Worm (Caenorhabditis elegans): ENCODE results near the gene ugt-60.
A peak's percentile ranks its signal among the peaks of the same experiment; 100 is the strongest.

The ugt-60 gene

DNA sequence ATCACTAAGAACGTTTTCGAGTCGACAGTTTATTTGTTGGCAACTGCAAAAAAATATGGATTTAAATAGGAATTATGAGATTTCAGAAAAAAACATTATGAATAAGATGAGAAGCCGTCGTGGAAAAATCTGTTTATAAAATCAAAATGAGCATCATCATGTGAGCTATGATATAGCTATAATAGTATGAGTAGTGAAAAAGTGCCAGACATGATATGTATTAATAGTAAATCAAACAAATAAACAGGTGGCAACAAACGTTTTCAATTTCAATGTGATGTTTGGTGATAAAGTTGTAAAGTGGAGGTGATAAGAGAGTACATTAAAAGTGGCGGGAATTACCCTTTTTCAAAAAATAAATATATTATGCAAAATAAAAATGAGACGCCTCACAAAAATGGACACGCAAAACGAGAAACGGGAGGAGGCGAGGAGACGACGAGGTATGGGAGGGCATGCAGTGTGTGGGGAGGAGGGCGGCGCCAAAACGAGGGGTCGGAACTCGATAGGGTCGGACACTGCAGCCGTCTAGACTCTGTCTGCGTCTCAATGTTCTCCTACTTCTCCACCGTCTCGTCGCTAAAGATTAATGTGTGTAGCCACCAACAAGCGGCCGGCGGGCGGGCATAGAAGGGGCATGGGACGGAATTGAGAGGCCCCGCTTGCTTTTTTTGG lies 11.1 kb downstream of the ugt-60 start, which contains the start of gene C07A9.9 (continued):
- TF ChIP-seq snpc-4 (tag; optimal IDR thresholded peaks at IDR 0.05) (peak; percentile 53), nhr-25 (tag; optimal IDR thresholded peaks at IDR 0.05) (peak; percentile 65), hmg-11 (tag; optimal IDR thresholded peaks at IDR 0.05) (peak; percentile 97), nfya-1 (tag; optimal IDR thresholded peaks at IDR 0.05; ENCODE audit: insufficient read depth) (peak; percentile 89), ceh-82 (tag; optimal IDR thresholded peaks at IDR 0.05) (no peak), nhr-11 (tag; optimal IDR thresholded peaks at IDR 0.05) (no peak), zag-1 (tag; optimal IDR thresholded peaks at IDR 0.05) (no peak), nhr-67 (tag; optimal IDR thresholded peaks at IDR 0.05) (no peak), tbx-2 (tag; optimal IDR thresholded peaks at IDR 0.05) (peak; percentile 50), nhr-23 (tag; optimal IDR thresholded peaks at IDR 0.05) (peak; percentile 35), elt-2 (tag; optimal IDR thresholded peaks at IDR 0.05) (peak; percentile 81), aly-2 (tag; optimal IDR thresholded peaks at IDR 0.05) (no peak)

DNA sequence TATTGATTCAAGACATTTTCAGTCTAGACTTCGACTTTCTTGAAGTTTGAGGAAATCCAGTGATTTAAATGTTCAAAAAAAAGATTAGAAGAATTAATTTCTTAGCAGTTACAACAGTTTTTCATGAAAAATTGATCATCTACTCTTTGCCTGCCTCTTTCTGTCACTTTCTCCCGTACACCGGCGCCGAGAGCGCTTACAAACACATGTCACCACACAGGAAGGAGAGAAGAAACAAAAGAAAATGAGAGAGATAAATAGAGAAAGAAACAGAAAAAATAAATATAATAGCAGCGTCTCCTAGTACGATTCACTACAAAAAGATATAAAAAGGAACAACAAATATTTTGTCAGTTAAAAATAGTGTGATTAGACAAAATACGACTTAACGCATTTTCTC lies 12.2 kb downstream of the ugt-60 start:
- TF ChIP-seq unc-39 (tag; optimal IDR thresholded peaks at IDR 0.05) = no peak
- no peak for TF ChIP-seq elt-1 (tag; optimal IDR thresholded peaks at IDR 0.05)
- TF ChIP-seq egl-27 (tag; optimal IDR thresholded peaks at IDR 0.05) = no peak
- no peak for TF ChIP-seq egl-5 (tag; optimal IDR thresholded peaks at IDR 0.05)
- TF ChIP-seq fos-1 (tag; optimal IDR thresholded peaks at IDR 0.05) = no peak
- no peak for TF ChIP-seq ceh-9 (tag; optimal IDR thresholded peaks at IDR 0.05)
- peak; percentile 5 for TF ChIP-seq nhr-23 (tag; optimal IDR thresholded peaks at IDR 0.05)
- no peak for TF ChIP-seq hmg-11 (tag; optimal IDR thresholded peaks at IDR 0.05)
- no peak for TF ChIP-seq ZK546.5 (tag; optimal IDR thresholded peaks at IDR 0.05)
- no peak for TF ChIP-seq elt-3 (tag; optimal IDR thresholded peaks at IDR 0.05)
- TF ChIP-seq zag-1 (tag; optimal IDR thresholded peaks at IDR 0.05) = no peak
- no peak for TF ChIP-seq ceh-28 (tag; optimal IDR thresholded peaks at IDR 0.05)
- TF ChIP-seq nfya-1 (tag; optimal IDR thresholded peaks at IDR 0.05; ENCODE audit: insufficient read depth) = peak; percentile 14
- TF ChIP-seq tbx-2 (tag; optimal IDR thresholded peaks at IDR 0.05) = no peak
- TF ChIP-seq lsy-12 (tag; optimal IDR thresholded peaks at IDR 0.05) = no peak
- TF ChIP-seq ztf-4 (tag; optimal IDR thresholded peaks at IDR 0.05) = no peak
- TF ChIP-seq R02D3.7 (tag; optimal IDR thresholded peaks at IDR 0.05) = no peak
- no peak for TF ChIP-seq nhr-28 (tag; optimal IDR thresholded peaks at IDR 0.05)
- TF ChIP-seq ceh-16 (tag; optimal IDR thresholded peaks at IDR 0.05) = no peak
- TF ChIP-seq lin-15B (tag; optimal IDR thresholded peaks at IDR 0.05) = no peak
- no peak for TF ChIP-seq eor-1 (tag; optimal IDR thresholded peaks at IDR 0.05)
- no peak for TF ChIP-seq fkh-10 (GFP tag; optimal IDR thresholded peaks at IDR 0.05)
- TF ChIP-seq nhr-43 (tag; optimal IDR thresholded peaks at IDR 0.05; ENCODE audit: poor library complexity, severe bottlenecking) = no peak
- TF ChIP-seq nhr-67 (tag; optimal IDR thresholded peaks at IDR 0.05) = no peak
- TF ChIP-seq nhr-76 (tag; optimal IDR thresholded peaks at IDR 0.05) = no peak
- no peak for TF ChIP-seq jun-1 (tag; optimal IDR thresholded peaks at IDR 0.05)
- no peak for TF ChIP-seq daf-12 (tag; optimal IDR thresholded peaks at IDR 0.05)
- no peak for TF ChIP-seq sea-2 (GFP tag; optimal IDR thresholded peaks at IDR 0.05)
- no peak for TF ChIP-seq snpc-4 (tag; optimal IDR thresholded peaks at IDR 0.05)
- TF ChIP-seq fkh-2 (tag; optimal IDR thresholded peaks at IDR 0.05) = no peak
- peak; percentile 77 for TF ChIP-seq pha-4 (tag; optimal IDR thresholded peaks at IDR 0.05)
- TF ChIP-seq ama-1 (optimal IDR thresholded peaks at IDR 0.05) = no peak
- TF ChIP-seq skn-1 (tag; optimal IDR thresholded peaks at IDR 0.05) = no peak
- peak; percentile 19 for TF ChIP-seq nhr-25 (tag; optimal IDR thresholded peaks at IDR 0.05)
- no peak for TF ChIP-seq nhr-237 (tag; optimal IDR thresholded peaks at IDR 0.05)

ce11 chrIII:9666239-9666638 lies 12.6 kb downstream of the ugt-60 start:
- TF ChIP-seq pha-4 (tag; optimal IDR thresholded peaks at IDR 0.05) = peak; percentile 13
- TF ChIP-seq egl-5 (tag; optimal IDR thresholded peaks at IDR 0.05) = no peak
- peak; percentile 67 for TF ChIP-seq nhr-23 (tag; optimal IDR thresholded peaks at IDR 0.05)
- peak; percentile 64 for TF ChIP-seq nhr-25 (tag; optimal IDR thresholded peaks at IDR 0.05)
